Worm (Caenorhabditis elegans): ENCODE results near the gene srx-21.

srx-21 gene

DNA sequence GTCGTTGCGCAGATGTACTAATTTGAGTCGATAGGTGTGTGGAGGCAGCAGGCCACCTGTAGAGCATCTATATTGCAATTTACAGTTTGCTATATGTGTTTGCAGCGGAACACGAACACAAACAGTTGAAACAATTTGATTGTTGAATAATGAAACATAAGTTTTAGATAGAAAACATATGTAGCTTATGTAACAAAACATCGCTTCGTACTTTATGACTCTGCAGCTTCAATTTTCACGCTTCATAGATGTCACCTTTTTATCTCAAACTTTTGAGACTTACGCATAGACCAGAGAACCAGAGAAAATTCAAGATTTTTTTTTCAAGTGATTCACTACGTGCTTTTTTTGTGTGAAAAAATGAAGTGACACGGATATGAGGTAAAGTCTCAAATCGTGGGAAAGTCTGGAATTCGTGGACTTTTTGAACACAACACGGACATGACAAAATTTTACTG is 47.1 kb downstream of the srx-21 start, which contains the start of gene fbxb-72:
fbxb-72 (minus strand) TSS at position 58 of the 458 bp plus-strand sequence.
- TF ChIP-seq cog-1 (tag; optimal IDR thresholded peaks at IDR 0.05) (no peak), flt-1 (GFP tag; IDR thresholded peaks at IDR 0.05) (peak; percentile 51; the same call in 1 of the 2 replicates)

DNA sequence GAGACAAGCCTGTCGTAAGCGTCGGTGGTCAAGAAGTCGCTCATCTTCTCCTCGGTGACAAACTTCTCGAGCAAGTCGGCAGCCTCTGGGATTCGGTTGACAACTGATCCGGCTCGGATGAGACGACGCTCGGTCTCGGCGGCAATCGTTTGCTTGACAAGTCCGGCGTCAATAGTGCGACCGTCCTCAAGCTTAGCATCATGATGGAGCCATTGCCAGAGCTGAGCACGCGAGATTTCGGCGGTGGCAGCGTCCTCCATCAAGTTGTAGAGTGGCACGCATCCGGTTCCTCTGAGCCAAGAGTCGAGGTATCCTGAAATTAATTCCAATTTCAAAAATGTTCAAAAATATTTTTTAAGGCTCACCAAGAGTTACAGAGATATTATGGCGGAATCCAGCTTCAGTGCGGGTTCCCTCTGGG is 47.6 kb downstream of the srx-21 start:
- no peak for TF ChIP-seq klf-2 (GFP tag; conservative IDR thresholded peaks at IDR 0.05)
- no peak for TF ChIP-seq ztf-29 (GFP tag; IDR thresholded peaks at IDR 0.05)
- no peak for TF ChIP-seq tab-1 (GFP tag; IDR thresholded peaks at IDR 0.05)
- no peak for TF ChIP-seq cog-1 (tag; optimal IDR thresholded peaks at IDR 0.05)
- no peak for TF ChIP-seq T22C8.4 (GFP tag; IDR thresholded peaks at IDR 0.05)
- TF ChIP-seq ztf-23 (GFP tag; IDR thresholded peaks at IDR 0.05) = no peak
- TF ChIP-seq ref-1 (GFP tag; conservative IDR thresholded peaks at IDR 0.05) = no peak
- no peak for TF ChIP-seq med-1 (GFP tag; optimal IDR thresholded peaks at IDR 0.05; ENCODE audit: insufficient read depth)
- no peak for TF ChIP-seq flt-1 (GFP tag; IDR thresholded peaks at IDR 0.05)

DNA sequence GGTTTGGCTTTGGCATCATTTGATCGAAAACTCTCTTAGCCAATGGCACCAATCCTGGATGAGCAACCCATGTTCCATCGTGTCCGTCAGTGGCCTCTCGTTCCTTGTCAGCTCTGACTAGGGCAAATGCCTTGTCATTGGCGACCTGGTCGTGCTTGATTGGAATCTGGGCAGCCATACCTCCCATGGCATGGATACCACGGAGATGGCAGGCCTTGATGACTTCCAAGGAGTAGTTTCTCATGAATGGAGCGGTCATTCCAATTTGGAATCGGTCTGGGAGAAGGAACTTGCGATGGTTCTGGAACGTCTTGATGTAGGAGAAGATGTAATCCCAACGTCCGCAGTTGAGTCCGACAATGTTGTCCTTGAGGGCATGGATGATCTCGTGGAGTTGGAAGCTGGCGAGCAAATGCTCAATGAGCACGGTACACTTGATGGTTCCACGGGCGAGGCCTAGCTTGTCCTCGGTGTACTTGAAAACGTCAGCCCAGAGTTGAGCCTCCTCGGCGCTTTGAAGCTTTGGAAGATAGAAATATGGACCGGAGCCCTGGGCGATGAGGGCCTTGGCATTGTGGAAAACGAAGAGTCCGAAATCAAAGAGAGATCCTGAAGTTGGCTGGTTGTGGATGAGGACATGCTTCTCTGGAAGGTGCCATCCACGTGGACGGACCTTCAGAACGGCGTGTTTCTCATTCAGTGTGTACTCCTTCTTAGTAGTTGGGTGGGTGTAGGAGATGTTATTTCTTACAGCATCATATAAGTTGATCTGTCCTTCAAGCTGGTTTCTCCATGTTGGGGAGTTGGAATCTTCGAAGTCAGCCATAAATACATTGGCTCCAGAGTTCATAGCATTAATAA is 48.3 kb downstream of the srx-21 start:
- no peak for TF ChIP-seq ref-1 (GFP tag; conservative IDR thresholded peaks at IDR 0.05)
- TF ChIP-seq flt-1 (GFP tag; IDR thresholded peaks at IDR 0.05) = 0 out of 2 replicates have a peak, but pooled peaks have one; percentile 45

DNA sequence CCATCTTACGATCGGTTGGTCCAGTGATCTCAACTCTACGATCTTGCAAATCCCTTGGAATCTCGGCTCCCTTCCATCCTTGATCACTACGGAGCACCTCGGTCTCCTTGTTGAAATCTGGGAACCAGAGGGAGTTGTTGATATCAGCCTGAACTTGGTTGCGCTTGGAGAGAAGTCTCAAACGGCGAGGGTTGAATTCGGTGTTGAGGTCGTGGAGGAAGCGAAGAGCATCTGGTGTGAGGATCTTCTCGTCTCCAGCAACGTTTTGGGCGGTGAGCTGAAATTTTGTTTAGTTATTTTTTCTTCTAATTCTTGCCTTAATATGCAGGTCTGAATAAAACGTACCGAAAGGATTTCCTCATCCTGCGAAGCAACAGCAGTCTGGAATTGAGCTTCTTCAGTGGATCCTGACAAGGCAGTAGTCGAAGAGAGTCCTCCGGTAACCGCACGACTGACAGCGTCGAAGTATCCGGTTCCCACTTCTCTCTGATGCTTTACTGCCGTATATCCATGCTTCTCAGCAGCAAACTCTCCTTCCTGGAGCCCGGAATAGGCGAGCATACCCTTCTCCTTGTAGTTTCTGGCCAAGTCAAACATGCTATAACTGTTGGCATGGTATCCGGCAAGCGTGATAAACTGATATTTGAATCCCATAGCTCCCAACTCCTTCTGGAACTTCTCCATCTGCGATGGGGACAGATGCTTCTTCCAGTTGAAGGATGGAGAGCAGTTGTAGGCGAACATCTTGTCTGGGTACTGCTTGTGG is 49.2 kb downstream of the srx-21 start:
- TF ChIP-seq cog-1 (tag; optimal IDR thresholded peaks at IDR 0.05) (no peak), T22C8.4 (GFP tag; IDR thresholded peaks at IDR 0.05) (no peak), flt-1 (GFP tag; IDR thresholded peaks at IDR 0.05) (no peak), med-1 (GFP tag; optimal IDR thresholded peaks at IDR 0.05; ENCODE audit: insufficient read depth) (no peak)

DNA sequence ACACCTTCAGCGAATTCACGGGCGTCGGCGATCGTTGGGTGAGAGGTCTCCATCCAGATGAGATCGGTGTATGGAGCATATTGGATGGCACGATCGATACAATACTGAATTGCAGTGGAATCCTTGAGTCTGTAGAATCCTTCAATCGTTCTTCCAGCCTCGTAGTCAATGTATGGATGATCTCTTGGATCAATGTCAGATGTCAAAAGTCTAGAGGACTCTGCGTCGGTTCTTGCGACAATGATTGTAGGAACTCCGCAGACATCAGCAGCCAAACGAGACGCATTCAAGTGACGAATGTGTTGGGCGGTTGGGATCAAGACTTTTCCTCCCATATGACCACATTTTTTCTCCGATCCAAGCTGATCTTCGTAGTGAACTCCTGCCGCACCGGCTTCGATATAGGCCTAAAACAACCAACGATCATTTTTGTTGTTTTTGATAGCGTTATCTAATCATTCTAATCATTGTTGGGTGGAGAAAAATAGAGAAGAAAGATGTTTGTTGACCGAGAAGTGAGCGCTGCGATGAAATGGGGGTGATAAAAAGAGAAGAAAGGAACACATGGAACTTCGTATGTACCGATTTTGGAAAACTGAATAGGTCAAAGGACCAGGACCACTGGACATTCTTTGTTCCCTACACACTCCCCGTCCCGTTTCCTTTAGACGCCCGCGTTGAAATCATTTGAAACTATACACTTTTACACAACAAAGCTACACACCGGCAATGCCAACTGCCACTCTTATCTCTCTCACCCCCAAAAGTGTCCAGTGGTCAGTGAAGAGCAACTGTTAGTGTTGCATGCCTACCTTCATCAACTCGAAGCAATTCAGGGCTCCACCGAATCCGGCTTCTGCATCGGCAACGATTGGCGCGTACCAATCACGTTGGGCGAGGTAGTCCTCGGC is 50.0 kb downstream of the srx-21 start:
- TF ChIP-seq med-1 (GFP tag; optimal IDR thresholded peaks at IDR 0.05; ENCODE audit: insufficient read depth) = no peak
- TF ChIP-seq flt-1 (GFP tag; IDR thresholded peaks at IDR 0.05) = no peak
- no peak for TF ChIP-seq ref-1 (GFP tag; conservative IDR thresholded peaks at IDR 0.05)
- TF ChIP-seq T22C8.4 (GFP tag; IDR thresholded peaks at IDR 0.05) = no peak
- TF ChIP-seq ztf-23 (GFP tag; IDR thresholded peaks at IDR 0.05) = no peak
- TF ChIP-seq klf-2 (GFP tag; conservative IDR thresholded peaks at IDR 0.05) = no peak
- TF ChIP-seq ztf-29 (GFP tag; IDR thresholded peaks at IDR 0.05) = no peak
- no peak for TF ChIP-seq tab-1 (GFP tag; IDR thresholded peaks at IDR 0.05)
- TF ChIP-seq cog-1 (tag; optimal IDR thresholded peaks at IDR 0.05) = no peak

DNA sequence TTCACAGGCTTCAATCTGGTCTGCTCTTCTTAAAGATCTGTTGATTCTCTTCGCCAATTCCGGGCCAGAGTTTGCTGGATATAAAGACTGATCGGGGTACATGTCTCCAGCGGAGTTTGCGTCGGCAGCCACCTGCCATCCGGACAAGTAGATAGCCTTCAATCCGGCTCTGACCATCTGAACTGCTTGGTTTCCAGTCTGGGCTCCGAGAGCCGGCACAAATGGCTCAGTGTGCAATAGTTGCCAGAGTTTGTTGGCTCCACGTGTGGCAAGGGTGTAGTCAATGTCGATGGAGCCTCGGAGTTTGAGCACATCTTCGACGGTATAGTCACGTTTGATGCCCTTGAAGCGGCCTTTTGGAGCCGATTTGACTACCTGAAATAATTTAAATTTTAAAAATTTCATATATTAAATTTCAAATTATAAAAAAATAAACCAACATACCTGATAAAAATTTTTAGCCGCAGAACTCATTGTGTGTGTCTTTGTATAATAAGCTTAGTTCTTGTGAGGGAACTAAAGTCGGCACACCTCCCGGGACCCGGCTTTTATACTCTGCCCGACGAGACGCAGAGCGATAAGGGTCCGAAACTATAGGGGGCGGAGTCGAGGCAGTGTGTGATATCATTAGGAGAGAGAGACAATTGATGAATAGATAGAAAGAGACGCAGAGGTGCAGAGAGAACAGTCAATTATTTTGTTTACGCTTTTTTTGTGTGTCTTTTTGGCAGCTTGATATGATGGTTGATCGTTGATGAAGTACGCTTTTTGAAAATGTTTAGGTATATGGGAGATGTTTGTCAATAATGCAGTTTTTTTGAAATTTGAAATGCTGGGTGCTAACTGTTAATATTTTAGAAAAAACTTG is 50.9 kb downstream of the srx-21 start, which contains the start of the genes icl-1 and srh-2:
icl-1 (minus strand) TSS at position 521 of the 868 bp plus-strand sequence.
srh-2 (plus strand) TSS at position 818 of the 868 bp plus-strand sequence.
- TF ChIP-seq ztf-23 (GFP tag; IDR thresholded peaks at IDR 0.05) = no peak
- TF ChIP-seq ref-1 (GFP tag; conservative IDR thresholded peaks at IDR 0.05) = no peak
- no peak for TF ChIP-seq T22C8.4 (GFP tag; IDR thresholded peaks at IDR 0.05)
- no peak for TF ChIP-seq med-1 (GFP tag; optimal IDR thresholded peaks at IDR 0.05; ENCODE audit: insufficient read depth)
- no peak for TF ChIP-seq ztf-29 (GFP tag; IDR thresholded peaks at IDR 0.05)
- no peak for TF ChIP-seq tab-1 (GFP tag; IDR thresholded peaks at IDR 0.05)
- TF ChIP-seq cog-1 (tag; optimal IDR thresholded peaks at IDR 0.05) = no peak
- no peak for TF ChIP-seq flt-1 (GFP tag; IDR thresholded peaks at IDR 0.05)
- no peak for TF ChIP-seq klf-2 (GFP tag; conservative IDR thresholded peaks at IDR 0.05)
